Fruit fly (Drosophila melanogaster) whole organism, wandering third instar larva: ENCODE data around the gene CG5280.

ENCODE experiments used
- Abd-B ChIP-seq: fragments of >200 bp; optimal IDR thresholded peaks from 2 replicates; lab custom pipeline; 2017; ENCODE audit warnings: missing biosample characterization, missing genetic modification characterization
- CG32264 ChIP-seq: fragments of 200-800 bp; sonication (Bioruptor generic); optimal IDR thresholded peaks from 2 replicates; lab custom pipeline; 2016; ENCODE audit warnings: missing biosample characterization, missing genetic modification characterization
- CG9705 ChIP-seq: fragments of 200-800 bp; sonication (Bioruptor generic); optimal IDR thresholded peaks from 2 replicates; lab custom pipeline; 2018; ENCODE audit warnings: missing biosample characterization, mild to moderate bottlenecking, missing genetic modification characterization
- Dif ChIP-seq: fragments of 200-275, 200-300 bp; sonication (Bioruptor generic); optimal IDR thresholded peaks from 2 replicates; lab custom pipeline; 2018; ENCODE audit warnings: missing biosample characterization, missing genetic modification characterization; ENCODE audit not compliant: partially characterized antibody
- GATAd ChIP-seq: sonication (Bioruptor generic); optimal IDR thresholded peaks from 2 replicates; lab custom pipeline; 2016; ENCODE audit warnings: missing biosample characterization, missing genetic modification characterization
- HLH106 ChIP-seq: fragments of 200-800 bp; optimal IDR thresholded peaks from 3 replicates; lab custom pipeline; 2019; ENCODE audit warnings: missing biosample characterization, mild to moderate bottlenecking, missing genetic modification characterization, moderate library complexity
- Hnf4 ChIP-seq: fragments of 200-800 bp; sonication (Bioruptor generic); optimal IDR thresholded peaks from 2 replicates; lab custom pipeline; 2016; ENCODE audit warnings: missing biosample characterization, mild to moderate bottlenecking, missing genetic modification characterization
- Hr78 ChIP-seq: fragments of >200 bp; optimal IDR thresholded peaks from 2 replicates; lab custom pipeline; 2017; ENCODE audit warnings: missing biosample characterization, missing genetic modification characterization
- Hr83 ChIP-seq: fragments of 200-300 bp; sonication (Bioruptor generic); optimal IDR thresholded peaks from 2 replicates; lab custom pipeline; 2016; ENCODE audit warnings: missing biosample characterization, mild to moderate bottlenecking, missing genetic modification characterization, moderate library complexity; ENCODE audit not compliant: poor library complexity, severe bottlenecking
- Mio ChIP-seq: sonication (Bioruptor generic); optimal IDR thresholded peaks from 2 replicates; lab custom pipeline; 2016; ENCODE audit warnings: missing biosample characterization, missing genetic modification characterization
- Myc ChIP-seq: fragments of >200 bp; optimal IDR thresholded peaks from 2 replicates; lab custom pipeline; 2017
- N ChIP-seq: fragments of >200 bp; optimal IDR thresholded peaks from 2 replicates; lab custom pipeline; 2018; ENCODE audit warnings: missing biosample characterization, missing external identifiers, missing genetic modification characterization
- OdsH ChIP-seq: fragments of 200-800 bp; sonication (Bioruptor generic); optimal IDR thresholded peaks from 2 replicates; lab custom pipeline; 2016; ENCODE audit warnings: missing biosample characterization, mild to moderate bottlenecking, missing genetic modification characterization
- Rel ChIP-seq, 2 experiments: fragments of 200-800 bp; sonication (Bioruptor generic) in 1 of 2; optimal IDR thresholded peaks; 2 replicates in 1 of 2; 3 replicates in 1 of 2; lab custom pipeline; 2016 to 2019; ENCODE audit warnings: mild to moderate bottlenecking in 2 of 2, missing biosample characterization in 2 of 2, missing genetic modification characterization in 2 of 2, moderate library complexity in 1 of 2
- Sp1 ChIP-seq: fragments of 200-800 bp; sonication (Bioruptor generic); optimal IDR thresholded peaks from 3 replicates; lab custom pipeline; 2019; ENCODE audit warnings: missing biosample characterization, mild to moderate bottlenecking, missing genetic modification characterization, moderate library complexity
- Vsx2 ChIP-seq: fragments of 200-300, 225-300 bp; sonication (Bioruptor generic); optimal IDR thresholded peaks from 2 replicates; lab custom pipeline; 2018; ENCODE audit warnings: missing biosample characterization, missing genetic modification characterization; ENCODE audit not compliant: partially characterized antibody
- br ChIP-seq: fragments of 200-800 bp; sonication (Bioruptor generic); optimal IDR thresholded peaks from 2 replicates; lab custom pipeline; 2016; ENCODE audit warnings: missing biosample characterization, missing genetic modification characterization
- dl ChIP-seq, 2 experiments: fragments of 175-275, 200-275 bp in 1 of 2; fragments of 200-275 bp in 1 of 2; sonication (Bioruptor generic); optimal IDR thresholded peaks; lab custom pipeline; 2018; ENCODE audit warnings: mild to moderate bottlenecking in 2 of 2, missing biosample characterization in 2 of 2, missing genetic modification characterization in 2 of 2, moderate library complexity in 2 of 2; ENCODE audit not compliant: partially characterized antibody in 2 of 2, insufficient read depth in 1 of 2
- dmrt93B ChIP-seq: fragments of 200-800 bp; sonication (Bioruptor generic); optimal IDR thresholded peaks from 2 replicates; lab custom pipeline; 2018; ENCODE audit warnings: missing biosample characterization, mild to moderate bottlenecking, missing genetic modification characterization
- dsf ChIP-seq: sonication (Bioruptor generic); optimal IDR thresholded peaks from 2 replicates; lab custom pipeline; 2016; ENCODE audit warnings: missing biosample characterization, missing genetic modification characterization, borderline replicate concordance
- ey ChIP-seq: fragments of 200-800 bp; sonication (Bioruptor generic); optimal IDR thresholded peaks from 2 replicates; lab custom pipeline; 2016; ENCODE audit warnings: missing biosample characterization, missing genetic modification characterization
- foxo ChIP-seq, 2 experiments: fragments of 200-800 bp; sonication (Bioruptor generic); optimal IDR thresholded peaks; 2 replicates in 1 of 2; 3 replicates in 1 of 2; lab custom pipeline; 2016 to 2017; ENCODE audit warnings: missing biosample characterization in 2 of 2, missing genetic modification characterization in 2 of 2
- fru ChIP-seq: fragments of 200-800 bp; sonication (Bioruptor generic); optimal IDR thresholded peaks from 3 replicates; lab custom pipeline; 2016; ENCODE audit warnings: missing biosample characterization, mild to moderate bottlenecking, missing genetic modification characterization
- h ChIP-seq: fragments of 200-800 bp; sonication (Bioruptor generic); optimal IDR thresholded peaks from 3 replicates; lab custom pipeline; 2016; ENCODE audit warnings: missing biosample characterization, mild to moderate bottlenecking, missing genetic modification characterization
- jim ChIP-seq: fragments of 175-275, 200-325 bp; sonication (Bioruptor generic); optimal IDR thresholded peaks from 2 replicates; lab custom pipeline; 2016; ENCODE audit warnings: missing biosample characterization, mild to moderate bottlenecking, missing genetic modification characterization
- lola ChIP-seq: fragments of >200 bp; optimal IDR thresholded peaks from 2 replicates; lab custom pipeline; 2017; ENCODE audit warnings: missing biosample characterization, missing genetic modification characterization
- pan ChIP-seq: fragments of >200 bp; optimal IDR thresholded peaks from 2 replicates; lab custom pipeline; 2017
- psq ChIP-seq: fragments of 200-800 bp; sonication (Bioruptor generic); optimal IDR thresholded peaks from 3 replicates; lab custom pipeline; 2017; ENCODE audit warnings: missing biosample characterization, mild to moderate bottlenecking, missing genetic modification characterization, moderate library complexity
- rgr ChIP-seq: fragments of 200-800 bp; sonication (Bioruptor generic); optimal IDR thresholded peaks from 3 replicates; lab custom pipeline; 2016; ENCODE audit warnings: missing biosample characterization, mild to moderate bottlenecking, missing genetic modification characterization
- sage ChIP-seq: fragments of 200-800 bp; sonication (Bioruptor generic); optimal IDR thresholded peaks from 2 replicates; lab custom pipeline; 2016; ENCODE audit warnings: missing biosample characterization, mild to moderate bottlenecking, missing genetic modification characterization
- sv ChIP-seq: fragments of 200-800 bp; sonication (Bioruptor generic); optimal IDR thresholded peaks from 3 replicates; lab custom pipeline; 2016; ENCODE audit warnings: missing biosample characterization, missing genetic modification characterization
- tai ChIP-seq: sonication (Bioruptor generic); optimal IDR thresholded peaks from 2 replicates; lab custom pipeline; 2016; ENCODE audit warnings: missing biosample characterization, missing genetic modification characterization
- usp ChIP-seq: fragments of >200 bp; optimal IDR thresholded peaks from 2 replicates; lab custom pipeline; 2017; ENCODE audit warnings: missing biosample characterization, missing genetic modification characterization

CG5280 gene

dm6 chr3L:8955199-8955598, 34.8 kb downstream of the CG5280 start:
- TF ChIP-seq Myc (lab: Kevin White, UChicago): no peak
- no peak for TF ChIP-seq fru (GFP tag; lab: Kevin White, UChicago)
- no peak for TF ChIP-seq Hr78 (GFP tag; lab: Kevin White, UChicago)
- no peak for TF ChIP-seq pan (lab: Kevin White, UChicago)
- TF ChIP-seq GATAd (GFP tag; lab: Kevin White, UChicago): no peak
- TF ChIP-seq sv (GFP tag; lab: Kevin White, UChicago): no peak
- no peak for TF ChIP-seq h (GFP tag; lab: Kevin White, UChicago)
- no peak for TF ChIP-seq Sp1 (GFP tag; lab: Kevin White, UChicago)
- TF ChIP-seq Mio (GFP tag; lab: Kevin White, UChicago): no peak
- TF ChIP-seq sage: no peak
- TF ChIP-seq tai (GFP tag; lab: Kevin White, UChicago): no peak
- TF ChIP-seq Dif (GFP tag; lab: Kevin White, UChicago): no peak

dm6 chr3L:8954648-8955033, 35.4 kb downstream of the CG5280 start, which contains the start of gene GNBP3:
TSS of gene GNBP3 (plus strand) at chr3L:8955021.
- TF ChIP-seq lola (GFP tag; lab: Kevin White, UChicago) (no peak), Rel (GFP tag; optimal IDR thresholded peaks at IDR 0.05; lab: Kevin White, UChicago) (peak; percentile 93), Rel (tag; optimal IDR thresholded peaks at IDR 0.05; lab: Kevin White, UChicago) (peak; percentile 96), foxo (GFP tag; optimal IDR thresholded peaks at IDR 0.05; lab: Kevin White, UChicago) (peak in 1 of 2 experiments; percentile 96), Abd-B (GFP tag; lab: Kevin White, UChicago) (no peak), fru (GFP tag; lab: Kevin White, UChicago) (peak; percentile 60), HLH106 (tag; lab: Kevin White, UChicago) (peak; percentile 93), h (GFP tag; lab: Kevin White, UChicago) (peak; percentile 95), CG9705 (peak; percentile 79), ey (GFP tag; lab: Kevin White, UChicago) (peak; percentile 83), br (GFP tag; lab: Kevin White, UChicago) (peak; percentile 91), Hr83 (GFP tag; lab: Kevin White, UChicago) (peak; percentile 48), Hnf4 (no peak), Dif (GFP tag; lab: Kevin White, UChicago) (peak; percentile 46), jim (peak; percentile 10), dmrt93B (GFP tag; lab: Kevin White, UChicago) (peak; percentile 86), GATAd (GFP tag; lab: Kevin White, UChicago) (peak; percentile 3), OdsH (GFP tag; lab: Kevin White, UChicago) (peak; percentile 92), Sp1 (GFP tag; lab: Kevin White, UChicago) (peak; percentile 96), CG32264 (GFP tag; lab: Kevin White, UChicago) (peak; percentile 72), psq (GFP tag; lab: Kevin White, UChicago) (peak; percentile 84), dsf (no peak), rgr (GFP tag; lab: Kevin White, UChicago) (peak; percentile 95), usp (GFP tag; lab: Kevin White, UChicago) (no peak), dl (GFP tag; optimal IDR thresholded peaks at IDR 0.05; lab: Kevin White, UChicago; ENCODE audit: insufficient read depth in 1 of 2, partially characterized antibody in 2 of 2) (no peak), Myc (lab: Kevin White, UChicago) (no peak), Vsx2 (peak; percentile 42), sage (peak; percentile 96)

- TF ChIP-seq Vsx2 (peak; percentile 64), dl (GFP tag; optimal IDR thresholded peaks at IDR 0.05; lab: Kevin White, UChicago; ENCODE audit: insufficient read depth in 1 of 2, partially characterized antibody in 2 of 2) (no peak), jim (no peak), tai (GFP tag; lab: Kevin White, UChicago) (no peak), N (GFP tag; lab: Kevin White, UChicago) (no peak), psq (GFP tag; lab: Kevin White, UChicago) (peak; percentile 31), br (GFP tag; lab: Kevin White, UChicago) (no peak), dmrt93B (GFP tag; lab: Kevin White, UChicago) (no peak), fru (GFP tag; lab: Kevin White, UChicago) (peak; percentile 89), CG32264 (GFP tag; lab: Kevin White, UChicago) (peak; percentile 10), Hr83 (GFP tag; lab: Kevin White, UChicago) (peak; percentile 6), sage (no peak), HLH106 (tag; lab: Kevin White, UChicago) (no peak)
- TF ChIP-seq, all 38 proteins: peak for 5
Measured at dm6 chr3L:8953962-8954647, 35.9 kb downstream of the CG5280 start, which contains the start of the genes CG43783 and orb2. TSS of gene CG43783 (minus strand) at chr3L:8954272. TSS of gene orb2 (minus strand) at chr3L:8954463.
